Worm (Caenorhabditis elegans): Measurements from ENCODE around the gene fbxa-75.

Gene fbxa-75

ce11 chrIII:1340240-1340639, 36.7 kb downstream of the fbxa-75 start, which contains the start of gene fbxa-5:
Gene fbxa-5, minus strand, starts transcription at chrIII:1340340.
- TF ChIP-seq W03F9.2 (tag; optimal IDR thresholded peaks at IDR 0.05) (no peak), him-1 (tag; optimal IDR thresholded peaks at IDR 0.05) (no peak), dao-5 (tag; optimal IDR thresholded peaks at IDR 0.05) (no peak)

- TF ChIP-seq W03F9.2 (tag; optimal IDR thresholded peaks at IDR 0.05) (no peak), dao-5 (tag; optimal IDR thresholded peaks at IDR 0.05) (no peak), him-1 (tag; optimal IDR thresholded peaks at IDR 0.05) (no peak)
Observed at ce11 chrIII:1342488-1342887, 39.0 kb downstream of the fbxa-75 start, which contains the start of gene fbxa-26. Gene fbxa-26, minus strand, starts transcription at chrIII:1342522.

DNA sequence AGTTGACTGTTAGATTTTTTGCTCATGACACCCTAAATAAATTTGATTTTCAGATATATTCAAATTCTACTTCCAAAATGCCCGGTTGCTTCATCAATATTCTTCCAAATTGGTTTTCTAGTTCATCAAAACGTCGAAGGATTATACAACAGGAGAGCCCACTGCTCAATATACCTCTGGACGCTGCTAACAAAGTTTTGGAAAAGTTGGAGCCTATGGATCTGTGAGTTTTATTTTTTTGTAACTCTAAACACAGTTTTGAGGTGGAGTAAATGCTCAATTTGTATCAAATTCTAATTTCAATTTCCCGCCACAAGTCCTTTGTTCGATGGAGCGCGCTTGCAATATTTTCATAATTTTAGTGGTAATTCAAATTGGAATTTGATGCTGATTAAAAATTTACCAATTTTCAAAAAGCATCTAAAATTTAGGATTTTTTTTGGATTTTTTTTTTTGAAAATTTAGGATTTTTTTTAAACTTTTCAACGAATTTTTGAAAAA, 39.5 kb downstream of the fbxa-75 start, which contains the start of gene fbxa-27:
Gene fbxa-27 (plus strand): TSS at position 51 of the 501 bp plus-strand sequence.
- TF ChIP-seq W03F9.2 (tag; optimal IDR thresholded peaks at IDR 0.05) (no peak), him-1 (tag; optimal IDR thresholded peaks at IDR 0.05) (no peak), dao-5 (tag; optimal IDR thresholded peaks at IDR 0.05) (no peak)

DNA sequence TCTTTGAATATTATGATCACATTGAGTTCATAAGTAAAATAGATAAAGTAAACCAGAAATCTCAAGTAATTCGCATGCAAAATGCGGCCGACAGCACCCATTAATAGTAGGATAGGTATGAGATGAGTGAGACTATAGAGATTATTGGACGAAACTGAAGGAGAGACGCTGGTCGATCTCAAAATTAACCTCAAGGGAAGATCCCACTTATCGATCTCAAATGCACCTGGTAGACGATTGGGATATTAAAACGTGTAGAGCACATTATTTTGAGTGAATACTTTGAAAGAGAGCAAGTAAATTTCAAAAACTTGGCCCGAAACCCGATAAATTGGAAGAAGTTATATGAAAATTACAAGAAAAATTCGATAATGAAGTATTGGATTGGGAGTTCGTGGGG, 42.2 kb downstream of the fbxa-75 start, which contains the start of gene Y82E9BL.6:
Gene Y82E9BL.6 (minus strand): TSS at position 101 of the 400 bp plus-strand sequence.
- TF ChIP-seq him-1 (tag; optimal IDR thresholded peaks at IDR 0.05) (no peak), dao-5 (tag; optimal IDR thresholded peaks at IDR 0.05) (no peak), W03F9.2 (tag; optimal IDR thresholded peaks at IDR 0.05) (no peak)

ce11 chrIII:1347003-1347402, 43.5 kb downstream of the fbxa-75 start:
- no peak for TF ChIP-seq dao-5 (tag; optimal IDR thresholded peaks at IDR 0.05)
- TF ChIP-seq W03F9.2 (tag; optimal IDR thresholded peaks at IDR 0.05): no peak
- TF ChIP-seq him-1 (tag; optimal IDR thresholded peaks at IDR 0.05): no peak

- TF ChIP-seq W03F9.2 (tag; optimal IDR thresholded peaks at IDR 0.05) (no peak), dao-5 (tag; optimal IDR thresholded peaks at IDR 0.05) (no peak), him-1 (tag; optimal IDR thresholded peaks at IDR 0.05) (no peak)
Observed at ce11 chrIII:1347539-1347938, 44.0 kb downstream of the fbxa-75 start, which contains the start of gene Y82E9BL.5. Gene Y82E9BL.5, minus strand, starts transcription at chrIII:1347639.

DNA sequence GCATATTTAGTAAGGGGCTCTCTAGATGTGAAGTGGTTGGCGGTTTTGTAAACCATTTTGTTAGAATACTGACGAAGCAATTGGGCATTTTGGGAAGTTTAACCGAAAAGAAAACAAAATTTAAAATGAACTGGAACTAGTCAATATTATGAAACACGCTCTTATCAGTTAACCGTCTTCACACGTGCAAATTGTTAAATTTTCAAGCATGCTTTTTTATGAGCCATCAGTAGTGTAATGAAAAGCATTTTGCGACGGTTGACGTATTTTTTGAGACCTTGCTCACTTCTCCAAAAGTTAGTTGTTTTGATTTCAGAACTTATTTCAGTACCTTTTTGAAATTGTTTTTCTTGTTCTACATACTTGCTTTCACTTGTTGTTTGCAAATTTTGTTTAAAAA, 45.8 kb downstream of the fbxa-75 start, which contains the start of gene fbxa-25:
Gene fbxa-25 (minus strand): TSS at position 138 of the 400 bp plus-strand sequence.
- TF ChIP-seq W03F9.2 (tag; optimal IDR thresholded peaks at IDR 0.05): no peak
- TF ChIP-seq him-1 (tag; optimal IDR thresholded peaks at IDR 0.05): no peak
- no peak for TF ChIP-seq dao-5 (tag; optimal IDR thresholded peaks at IDR 0.05)

- TF ChIP-seq dao-5 (tag; optimal IDR thresholded peaks at IDR 0.05) (no peak), him-1 (tag; optimal IDR thresholded peaks at IDR 0.05) (no peak), W03F9.2 (tag; optimal IDR thresholded peaks at IDR 0.05) (no peak)
Observed at ce11 chrIII:1350745-1351144, 47.2 kb downstream of the fbxa-75 start, which contains the start of gene Y82E9BL.3. Gene Y82E9BL.3, minus strand, starts transcription at chrIII:1350845.

DNA sequence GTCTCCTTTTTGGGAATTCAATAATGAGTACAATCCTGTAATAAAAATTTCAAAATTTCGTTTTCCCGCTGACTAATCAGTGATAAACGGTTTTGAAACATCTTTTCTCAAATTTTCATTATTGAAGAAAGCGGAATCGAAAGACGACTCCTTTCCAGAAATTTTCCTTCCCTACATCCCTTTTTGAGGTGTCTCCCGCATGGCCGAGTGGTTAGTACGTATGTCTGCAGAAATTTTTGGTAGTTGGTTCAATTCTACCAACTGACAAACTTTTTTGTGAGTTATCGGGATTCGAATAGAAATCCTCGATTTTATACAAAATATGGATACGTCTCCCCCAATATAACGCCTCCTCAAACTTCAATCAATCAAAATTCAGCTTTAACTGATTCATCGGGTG, 51.0 kb downstream of the fbxa-75 start:
- TF ChIP-seq W03F9.2 (tag; optimal IDR thresholded peaks at IDR 0.05): no peak
- no peak for TF ChIP-seq him-1 (tag; optimal IDR thresholded peaks at IDR 0.05)
- no peak for TF ChIP-seq dao-5 (tag; optimal IDR thresholded peaks at IDR 0.05)

Measured in whole organism, L4/young adult.